Fruit fly (Drosophila melanogaster): Measurements from ENCODE around the gene Hsp110.

DNA sequence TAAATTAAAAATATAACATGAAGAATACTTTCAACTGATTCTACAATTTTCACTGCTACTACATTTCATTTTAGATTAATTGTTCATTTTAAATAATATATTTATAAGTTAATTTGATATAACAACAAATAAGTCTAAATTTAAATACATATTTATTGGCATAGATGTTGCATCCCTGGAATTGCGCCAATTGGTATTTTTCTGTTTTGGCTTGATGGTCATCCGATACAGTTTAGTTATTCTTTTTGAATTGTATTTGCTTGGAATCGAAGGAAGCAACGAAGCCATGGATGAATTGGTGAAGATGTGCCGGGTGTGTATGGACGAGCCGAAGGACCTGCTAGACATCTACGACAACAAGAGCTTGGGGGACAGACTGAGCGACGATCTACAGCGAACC lies 39.8 kb upstream of the Hsp110 start, which contains the start of gene CG17361:
- no peak for TF ChIP-seq psq (optimal IDR thresholded peaks at IDR 0.05)
- no peak for TF ChIP-seq Myc (optimal IDR thresholded peaks at IDR 0.05)
- no peak for TF ChIP-seq h (optimal IDR thresholded peaks at IDR 0.05)
- no peak for TF ChIP-seq Sin3A (optimal IDR thresholded peaks at IDR 0.05)
- no peak for TF ChIP-seq ttk (optimal IDR thresholded peaks at IDR 0.05)
- TF ChIP-seq insv (optimal IDR thresholded peaks at IDR 0.05) = no peak
